Worm (Caenorhabditis elegans) whole organism, young adult: ENCODE data around the gene K03B4.6.

Experiments
- F49E8.2 ChIP-seq: sonication (generic microtip); optimal IDR thresholded peaks from 3 replicates; lab custom pipeline; 2017; ENCODE audit warnings: missing genetic modification characterization, mild to moderate bottlenecking, missing compliant biosample characterization, antibody characterized with exemption, moderate library complexity; ENCODE audit not compliant: insufficient read depth
- F52B5.7 ChIP-seq: sonication (generic microtip); optimal IDR thresholded peaks from 2 replicates; lab custom pipeline; 2016; ENCODE audit warnings: mild to moderate bottlenecking, missing genetic modification characterization, missing compliant biosample characterization
- F57A8.1 ChIP-seq: fragments of 200-800 bp; sonication (Bioruptor generic); optimal IDR thresholded peaks from 2 replicates; lab custom pipeline; 2018; ENCODE audit warnings: mild to moderate bottlenecking, missing genetic modification characterization, moderate library complexity, missing compliant biosample characterization
- T26A5.8 ChIP-seq: sonication (generic microtip); optimal IDR thresholded peaks from 2 replicates; lab custom pipeline; 2016; ENCODE audit warnings: missing genetic modification characterization, missing compliant biosample characterization
- attf-6 ChIP-seq: fragments of 200-800 bp; sonication (Bioruptor generic); IDR thresholded peaks from 2 replicates; pipeline ENCODE4 v1.3.6; 2022; ENCODE audit warnings: missing genetic modification reagents, missing genetic modification characterization, missing compliant biosample characterization
- lsl-1 ChIP-seq: fragments of 200-800 bp; sonication (Bioruptor generic); optimal IDR thresholded peaks from 2 replicates; lab custom pipeline; 2018; ENCODE audit warnings: mild to moderate bottlenecking, missing genetic modification characterization, moderate library complexity, missing compliant biosample characterization
- madf-8 ChIP-seq: fragments of 200-800 bp; sonication (Bioruptor generic); conservative IDR thresholded peaks from 2 replicates; pipeline ENCODE4 v1.3.6; 2022; ENCODE audit warnings: missing genetic modification reagents, missing genetic modification characterization, missing compliant biosample characterization
- mcd-1 ChIP-seq: fragments of 200-800 bp; sonication (Bioruptor generic); IDR thresholded peaks from 2 replicates; pipeline ENCODE4 v1.3.6; 2022; ENCODE audit warnings: missing genetic modification reagents, missing genetic modification characterization, missing compliant biosample characterization
- pbrm-1 ChIP-seq: fragments of 200-800 bp; sonication (Bioruptor generic); IDR thresholded peaks from 2 replicates; pipeline ENCODE4 v1.3.6; 2022; ENCODE audit warnings: missing genetic modification reagents, missing genetic modification characterization, missing compliant biosample characterization
- pha-4 ChIP-seq: fragments of 150-350 bp; sonication (generic microtip); optimal IDR thresholded peaks from 2 replicates; lab custom pipeline; 2014; ENCODE audit warnings: missing biosample characterization, missing genetic modification reagents, missing genetic modification characterization
- somi-1 ChIP-seq: fragments of 200-800 bp; sonication (Bioruptor generic); optimal IDR thresholded peaks from 2 replicates; lab custom pipeline; 2018; ENCODE audit warnings: mild to moderate bottlenecking, missing genetic modification characterization, missing compliant biosample characterization
- unc-130 ChIP-seq: sonication (generic microtip); optimal IDR thresholded peaks from 2 replicates; lab custom pipeline; 2016; ENCODE audit warnings: missing genetic modification reagents, missing genetic modification characterization, missing compliant biosample characterization

DNA sequence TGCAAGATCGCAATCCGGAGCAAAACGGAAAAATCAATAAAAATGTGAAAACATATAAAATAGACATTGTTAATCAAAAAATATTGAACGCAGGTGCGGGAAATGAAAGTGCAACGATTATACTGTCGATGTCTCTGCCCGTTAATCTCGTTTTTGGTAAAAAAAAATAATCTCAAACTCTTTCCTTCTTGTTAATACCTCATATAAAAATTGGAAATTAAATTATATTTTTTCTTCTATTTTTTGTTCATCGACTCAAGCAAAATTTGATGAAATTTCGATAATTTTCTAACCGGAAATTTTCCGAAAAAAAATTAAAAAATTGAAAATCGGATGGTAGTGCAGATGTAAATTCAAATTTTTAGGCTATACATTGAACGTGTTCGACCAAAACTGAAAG, 3.5 kb downstream of the K03B4.6 start, which contains the start of gene K03B4.9:
- TF ChIP-seq pha-4, result no peak
- TF ChIP-seq madf-8 (GFP tag; lab: Robert Waterston, UW), result no peak
- no peak for TF ChIP-seq pbrm-1
- TF ChIP-seq mcd-1 (GFP tag; lab: Robert Waterston, UW), result no peak
- no peak for TF ChIP-seq attf-6 (GFP tag; lab: Robert Waterston, UW)
- TF ChIP-seq unc-130 (GFP tag; lab: Kevin White, UChicago), result no peak
- no peak for TF ChIP-seq F52B5.7 (tag; lab: Kevin White, UChicago)
- no peak for TF ChIP-seq F57A8.1 (GFP tag; lab: Kevin White, UChicago)
- TF ChIP-seq lsl-1 (GFP tag; lab: Kevin White, UChicago), result no peak
- no peak for TF ChIP-seq F49E8.2 (tag; lab: Kevin White, UChicago)
- TF ChIP-seq somi-1 (GFP tag; lab: Kevin White, UChicago), result no peak
- no peak for TF ChIP-seq T26A5.8 (tag; lab: Kevin White, UChicago)
